Worm (Caenorhabditis elegans) whole organism, mixed stage, embryonic: ENCODE data around the gene ZK418.5.

Source experiments
- M03D4.4 ChIP-seq: sonication (generic microtip); optimal IDR thresholded peaks from 2 replicates; lab custom pipeline; 2017; ENCODE audit warnings: mild to moderate bottlenecking, missing genetic modification characterization, missing compliant biosample characterization
- bed-3 ChIP-seq: fragments of 200-800 bp; sonication (Bioruptor generic); optimal IDR thresholded peaks from 3 replicates; lab custom pipeline; 2018; ENCODE audit warnings: mild to moderate bottlenecking, missing genetic modification characterization, moderate library complexity, missing compliant biosample characterization
- blmp-1 ChIP-seq: fragments of 150-350 bp; optimal IDR thresholded peaks from 2 replicates; lab custom pipeline; 2014; ENCODE audit warnings: missing biosample characterization, missing genetic modification characterization
- ceh-39 ChIP-seq: fragments of 150-350 bp; optimal IDR thresholded peaks from 2 replicates; lab custom pipeline; 2014; ENCODE audit warnings: missing biosample characterization, missing genetic modification characterization
- ceh-43 ChIP-seq: fragments of 200-800 bp; sonication (Bioruptor generic); optimal IDR thresholded peaks from 2 replicates; lab custom pipeline; 2018; ENCODE audit warnings: mild to moderate bottlenecking, missing genetic modification characterization, moderate library complexity, missing compliant biosample characterization
- ceh-83 ChIP-seq: fragments of 200-800 bp; sonication (Bioruptor generic); optimal IDR thresholded peaks from 2 replicates; lab custom pipeline; 2018; ENCODE audit warnings: mild to moderate bottlenecking, missing genetic modification characterization, missing compliant biosample characterization
- ces-1 ChIP-seq: fragments of 150-350 bp; optimal IDR thresholded peaks from 2 replicates; lab custom pipeline; 2014; ENCODE audit warnings: missing biosample characterization, missing genetic modification reagents, missing genetic modification characterization
- cnd-1 ChIP-seq: fragments of 200-800 bp; sonication (Bioruptor generic); optimal IDR thresholded peaks from 2 replicates; lab custom pipeline; 2018; ENCODE audit warnings: mild to moderate bottlenecking, missing genetic modification characterization, missing compliant biosample characterization
- drap-1 ChIP-seq: fragments of 200-800 bp; sonication (Bioruptor generic); optimal IDR thresholded peaks from 3 replicates; lab custom pipeline; 2018; ENCODE audit warnings: mild to moderate bottlenecking, missing genetic modification characterization, missing compliant biosample characterization
- elt-1 ChIP-seq: sonication (generic microtip); optimal IDR thresholded peaks from 2 replicates; lab custom pipeline; 2017; ENCODE audit warnings: missing genetic modification characterization, mild to moderate bottlenecking, missing compliant biosample characterization, antibody characterized with exemption, moderate library complexity, borderline replicate concordance; ENCODE audit not compliant: insufficient read depth
- elt-3 ChIP-seq: fragments of 150-350 bp; optimal IDR thresholded peaks from 2 replicates; lab custom pipeline; 2014; ENCODE audit warnings: missing biosample characterization, missing genetic modification characterization
- ham-2 ChIP-seq: fragments of 200-800 bp; sonication (Bioruptor generic); optimal IDR thresholded peaks from 2 replicates; lab custom pipeline; 2018; ENCODE audit warnings: mild to moderate bottlenecking, missing genetic modification characterization, missing compliant biosample characterization
- hlh-1 ChIP-seq: fragments of 150-350 bp; optimal IDR thresholded peaks from 2 replicates; lab custom pipeline; 2014; ENCODE audit warnings: missing biosample characterization, missing genetic modification reagents, missing genetic modification characterization
- lin-13 ChIP-seq: fragments of 150-350 bp; optimal IDR thresholded peaks from 2 replicates; lab custom pipeline; 2014; ENCODE audit warnings: missing biosample characterization, missing genetic modification characterization
- lin-32 ChIP-seq: fragments of 200-800 bp; sonication (Bioruptor generic); optimal IDR thresholded peaks from 2 replicates; lab custom pipeline; 2018; ENCODE audit warnings: mild to moderate bottlenecking, missing genetic modification characterization, missing compliant biosample characterization
- lsy-2 ChIP-seq: fragments of 150-350 bp; optimal IDR thresholded peaks from 2 replicates; lab custom pipeline; 2014; ENCODE audit warnings: missing biosample characterization, missing genetic modification characterization
- mab-5 ChIP-seq: fragments of 150-350 bp; optimal IDR thresholded peaks from 2 replicates; lab custom pipeline; 2014; ENCODE audit warnings: missing biosample characterization, missing genetic modification characterization
- mep-1 ChIP-seq: fragments of 150-350 bp; optimal IDR thresholded peaks from 2 replicates; lab custom pipeline; 2017; ENCODE audit warnings: missing biosample characterization, missing genetic modification reagents, missing genetic modification characterization, inconsistent platforms
- mls-2 ChIP-seq: sonication (generic microtip); optimal IDR thresholded peaks from 2 replicates; lab custom pipeline; 2016; ENCODE audit warnings: mild to moderate bottlenecking, missing genetic modification characterization, moderate library complexity, missing compliant biosample characterization
- nhr-12 ChIP-seq: fragments of 150-350 bp; optimal IDR thresholded peaks from 2 replicates; lab custom pipeline; 2014; ENCODE audit warnings: missing biosample characterization, missing genetic modification characterization
- nhr-2 ChIP-seq: fragments of 150-350 bp; optimal IDR thresholded peaks from 2 replicates; lab custom pipeline; 2014; ENCODE audit warnings: missing biosample characterization, missing genetic modification characterization
- nhr-237 ChIP-seq: fragments of 150-350 bp; optimal IDR thresholded peaks from 2 replicates; lab custom pipeline; 2014; ENCODE audit warnings: missing biosample characterization, missing genetic modification characterization
- nhr-28 ChIP-seq: fragments of 150-350 bp; optimal IDR thresholded peaks from 2 replicates; lab custom pipeline; 2014; ENCODE audit warnings: missing biosample characterization, missing genetic modification characterization
- pha-4 ChIP-seq: fragments of 150-350 bp; optimal IDR thresholded peaks from 2 replicates; lab custom pipeline; 2018; ENCODE audit warnings: missing biosample characterization, missing genetic modification reagents, missing genetic modification characterization
- sem-2 ChIP-seq: fragments of 200-800 bp; sonication (Bioruptor generic); optimal IDR thresholded peaks from 2 replicates; lab custom pipeline; 2018; ENCODE audit warnings: mild to moderate bottlenecking, missing genetic modification characterization, missing compliant biosample characterization
- snpc-4 ChIP-seq: fragments of 150-350 bp; optimal IDR thresholded peaks from 2 replicates; lab custom pipeline; 2014; ENCODE audit warnings: missing biosample characterization, missing genetic modification characterization
- sptf-1 ChIP-seq: sonication (generic microtip); optimal IDR thresholded peaks from 2 replicates; lab custom pipeline; 2017; ENCODE audit warnings: mild to moderate bottlenecking, missing genetic modification characterization, moderate library complexity, missing compliant biosample characterization
- tbx-8 ChIP-seq: fragments of 200-800 bp; sonication (Bioruptor generic); optimal IDR thresholded peaks from 2 replicates; lab custom pipeline; 2018; ENCODE audit warnings: mild to moderate bottlenecking, missing genetic modification characterization, moderate library complexity, missing compliant biosample characterization
- unc-120 ChIP-seq: sonication (generic microtip); optimal IDR thresholded peaks from 2 replicates; lab custom pipeline; 2017; ENCODE audit warnings: missing genetic modification characterization, missing compliant biosample characterization; ENCODE audit not compliant: poor library complexity, severe bottlenecking
- unc-39 ChIP-seq: fragments of 150-350 bp; optimal IDR thresholded peaks from 2 replicates; lab custom pipeline; 2014; ENCODE audit warnings: missing biosample characterization, missing genetic modification characterization
- zip-8 ChIP-seq: fragments of 150-350 bp; optimal IDR thresholded peaks from 2 replicates; lab custom pipeline; 2014; ENCODE audit warnings: missing biosample characterization, missing genetic modification characterization
- ztf-11 ChIP-seq: fragments of 150-350 bp; optimal IDR thresholded peaks from 2 replicates; lab custom pipeline; 2014; ENCODE audit warnings: missing biosample characterization, missing genetic modification characterization

The ZK418.5 gene

DNA sequence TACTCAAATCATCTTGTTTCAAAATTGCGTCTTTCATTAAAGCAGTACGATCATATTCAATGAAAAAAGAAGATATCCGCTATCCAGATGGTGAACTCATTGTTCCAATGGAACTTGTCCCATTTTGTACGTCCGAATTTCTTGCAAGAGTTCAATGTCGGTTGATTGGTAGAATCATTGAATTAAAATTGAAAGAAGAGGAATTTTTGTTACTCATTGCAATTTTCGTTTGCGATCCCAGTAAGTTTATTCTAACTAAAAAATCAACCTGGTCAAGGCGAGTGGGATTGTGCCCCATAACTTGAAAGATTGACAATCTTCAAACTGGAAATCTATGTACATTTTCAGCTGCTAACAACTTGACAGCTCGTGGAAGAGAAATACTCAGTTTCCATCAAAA, 22.8 kb upstream of the ZK418.5 start:
- TF ChIP-seq ceh-43 (GFP tag; lab: Kevin White, UChicago) (no peak), ceh-83 (GFP tag; lab: Kevin White, UChicago) (no peak), nhr-28 (tag; lab: Kevin White, UChicago) (no peak), hlh-1 (tag; lab: Kevin White, UChicago) (no peak), lsy-2 (tag; lab: Kevin White, UChicago) (no peak), pha-4 (tag; lab: Kevin White, UChicago) (no peak), elt-1 (tag; lab: Kevin White, UChicago) (no peak), tbx-8 (GFP tag; lab: Kevin White, UChicago) (no peak), ces-1 (GFP tag; lab: Kevin White, UChicago) (no peak), lin-13 (tag; lab: Kevin White, UChicago) (no peak), ham-2 (GFP tag; lab: Kevin White, UChicago) (no peak), drap-1 (GFP tag; lab: Kevin White, UChicago) (no peak), M03D4.4 (tag; lab: Kevin White, UChicago) (no peak), mls-2 (tag; lab: Kevin White, UChicago) (no peak)

DNA sequence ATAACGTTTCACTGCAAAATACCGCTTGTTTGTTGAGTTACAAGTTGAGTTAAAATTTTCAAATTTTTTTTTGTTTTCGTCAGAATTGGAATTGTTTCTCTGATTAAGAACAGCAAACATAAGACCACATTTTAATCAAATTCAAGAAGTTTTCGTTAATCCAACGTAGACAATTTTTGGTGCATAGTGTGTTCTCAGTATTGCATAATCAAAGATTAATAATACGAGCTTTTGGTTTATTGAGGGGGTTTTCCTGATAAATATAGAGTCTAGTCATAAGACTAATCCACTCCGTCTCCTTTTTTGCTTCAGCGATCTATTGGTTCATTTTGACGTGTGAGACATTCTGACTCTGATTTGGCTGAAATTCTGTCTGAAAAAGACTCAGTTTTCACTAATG, 21.5 kb upstream of the ZK418.5 start, which contains the start of gene nhr-9:
nhr-9 (plus strand) TSS at position 307 of the 400 bp plus-strand sequence.
- TF ChIP-seq tbx-8 (GFP tag; lab: Kevin White, UChicago): no peak
- TF ChIP-seq nhr-28 (tag; lab: Kevin White, UChicago): no peak
- TF ChIP-seq ceh-83 (GFP tag; lab: Kevin White, UChicago): no peak
- TF ChIP-seq ces-1 (GFP tag; lab: Kevin White, UChicago): no peak
- no peak for TF ChIP-seq zip-8 (tag; lab: Kevin White, UChicago)
- no peak for TF ChIP-seq mls-2 (tag; lab: Kevin White, UChicago)
- no peak for TF ChIP-seq ham-2 (GFP tag; lab: Kevin White, UChicago)
- TF ChIP-seq nhr-12 (tag; lab: Kevin White, UChicago): no peak
- no peak for TF ChIP-seq unc-120 (tag; lab: Kevin White, UChicago)
- TF ChIP-seq ceh-39: no peak
- no peak for TF ChIP-seq ceh-43 (GFP tag; lab: Kevin White, UChicago)
- TF ChIP-seq mab-5 (tag; lab: Kevin White, UChicago): no peak

DNA sequence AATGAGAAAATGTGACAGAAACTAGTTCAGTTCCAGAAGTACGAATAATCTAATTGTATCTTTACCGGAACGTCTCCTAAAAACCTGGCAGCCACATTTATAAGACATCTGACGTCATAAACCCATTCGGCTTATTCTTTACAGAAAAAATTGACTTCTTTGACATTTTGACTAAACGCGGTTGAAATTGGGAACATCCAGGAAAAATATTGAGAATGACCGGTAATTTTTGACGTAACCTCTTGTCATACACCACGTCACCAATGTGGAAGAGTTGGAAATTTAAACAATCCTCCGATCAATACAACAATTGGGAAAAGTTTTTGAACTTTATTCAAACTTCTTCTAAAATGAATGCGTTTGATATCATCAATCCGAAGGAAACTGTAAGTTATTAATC, 17.4 kb upstream of the ZK418.5 start, which contains the start of gene ZK418.2:
ZK418.2 (plus strand) TSS at position 301 of the 400 bp plus-strand sequence.
- TF ChIP-seq bed-3 (no peak), ces-1 (GFP tag; lab: Kevin White, UChicago) (no peak), tbx-8 (GFP tag; lab: Kevin White, UChicago) (no peak), snpc-4 (tag; lab: Kevin White, UChicago) (no peak), nhr-12 (tag; lab: Kevin White, UChicago) (no peak), unc-39 (tag; lab: Kevin White, UChicago) (no peak), nhr-2 (no peak), nhr-237 (tag; lab: Kevin White, UChicago) (no peak), blmp-1 (no peak), lsy-2 (tag; lab: Kevin White, UChicago) (no peak), mep-1 (tag; lab: Kevin White, UChicago) (no peak)

- no peak for TF ChIP-seq ztf-11
- TF ChIP-seq lin-32: no peak
- TF ChIP-seq nhr-12 (tag; lab: Kevin White, UChicago): no peak
- TF ChIP-seq ham-2 (GFP tag; lab: Kevin White, UChicago): no peak
- TF ChIP-seq nhr-28 (tag; lab: Kevin White, UChicago): no peak
- TF ChIP-seq blmp-1: no peak
- no peak for TF ChIP-seq pha-4 (tag; lab: Kevin White, UChicago)
- TF ChIP-seq lin-13 (tag; lab: Kevin White, UChicago): no peak
- no peak for TF ChIP-seq sem-2
- no peak for TF ChIP-seq bed-3
- TF ChIP-seq ceh-43 (GFP tag; lab: Kevin White, UChicago): no peak
- no peak for TF ChIP-seq mep-1 (tag; lab: Kevin White, UChicago)
- no peak for TF ChIP-seq snpc-4 (tag; lab: Kevin White, UChicago)
- no peak for TF ChIP-seq mab-5 (tag; lab: Kevin White, UChicago)
- no peak for TF ChIP-seq ceh-83 (GFP tag; lab: Kevin White, UChicago)
- no peak for TF ChIP-seq tbx-8 (GFP tag; lab: Kevin White, UChicago)
- TF ChIP-seq sptf-1 (tag; lab: Kevin White, UChicago): no peak
- TF ChIP-seq cnd-1 (tag; lab: Kevin White, UChicago): no peak
- TF ChIP-seq elt-3 (tag; lab: Kevin White, UChicago): no peak
- no peak for TF ChIP-seq mls-2 (tag; lab: Kevin White, UChicago)
Measured at ce11 chrIII:7090545-7090944, 16.9 kb upstream of the ZK418.5 start, which contains the start of gene ZK418.10. ZK418.10 (minus strand) TSS chrIII:7090692.
